Worm (Caenorhabditis elegans): ENCODE results near the gene rps-11.

DNA sequence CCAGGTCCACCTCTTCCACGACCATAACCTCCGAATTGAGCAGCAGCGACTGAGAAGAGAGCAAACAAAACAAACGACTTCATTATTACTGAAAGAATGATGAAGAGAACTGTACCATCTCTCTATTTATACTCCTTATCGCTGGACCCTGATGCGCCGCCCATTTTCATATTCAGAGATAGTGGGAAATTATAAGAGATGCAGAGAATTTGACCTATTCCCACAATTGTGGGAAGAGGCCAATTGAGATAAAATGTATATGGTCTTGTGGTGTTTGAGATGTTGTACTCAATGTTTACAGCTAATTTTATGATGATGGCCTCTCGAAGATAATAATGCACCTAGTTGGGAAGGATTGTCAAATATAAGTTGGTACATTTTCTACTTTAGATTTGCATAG lies 38.5 kb downstream of the rps-11 start, which contains the start of gene ttr-50:
- TF ChIP-seq tab-1 (GFP tag; IDR thresholded peaks at IDR 0.05) (no peak), flt-1 (GFP tag; IDR thresholded peaks at IDR 0.05) (no peak), ztf-29 (GFP tag; IDR thresholded peaks at IDR 0.05) (no peak), med-1 (GFP tag; optimal IDR thresholded peaks at IDR 0.05; ENCODE audit: insufficient read depth) (no peak)

Measured in whole organism, midembryonic.